Fruit fly (Drosophila melanogaster) whole organism, pupa: ENCODE results near the gene CG8945.
A peak's percentile ranks its signal among the peaks of the same experiment; 100 is the strongest.

Experiments used
- CG10348 ChIP-seq: fragments of 200-800 bp; sonication (Bioruptor generic); IDR thresholded peaks from 2 replicates; pipeline ENCODE4 v1.3.6; 2022; ENCODE audit warnings: missing biosample characterization, missing genetic modification characterization
- CG12605 ChIP-seq: fragments of 200-800 bp; sonication (Bioruptor generic); IDR thresholded peaks from 2 replicates; pipeline ENCODE4 v1.3.6; 2022; ENCODE audit warnings: missing biosample characterization, missing genetic modification characterization
- CG13204 ChIP-seq: fragments of 200-800 bp; sonication (Bioruptor generic); optimal IDR thresholded peaks from 2 replicates; lab custom pipeline; 2018; ENCODE audit warnings: missing biosample characterization, mild to moderate bottlenecking, missing genetic modification characterization, moderate library complexity
- CG14655 ChIP-seq: fragments of 200-800 bp; sonication (Bioruptor generic); optimal IDR thresholded peaks from 3 replicates; lab custom pipeline; 2017; ENCODE audit warnings: mild to moderate bottlenecking, missing biosample characterization, missing genetic modification reagents, missing genetic modification characterization
- CG15710 ChIP-seq: fragments of 200-800 bp; sonication (Bioruptor generic); optimal IDR thresholded peaks from 2 replicates; lab custom pipeline; 2018; ENCODE audit warnings: missing biosample characterization, mild to moderate bottlenecking, missing genetic modification characterization, moderate library complexity
- CG17806 ChIP-seq: fragments of 200-800 bp; sonication (Bioruptor generic); optimal IDR thresholded peaks from 2 replicates; lab custom pipeline; 2018; ENCODE audit warnings: missing biosample characterization, mild to moderate bottlenecking, missing genetic modification characterization, moderate library complexity
- CG32121 ChIP-seq: fragments of 200-800 bp; sonication (Bioruptor generic); IDR thresholded peaks from 2 replicates; pipeline ENCODE4 v1.3.6; 2022; ENCODE audit warnings: missing biosample characterization, missing genetic modification characterization
- CG34367 ChIP-seq: fragments of 200-800 bp; sonication (Bioruptor generic); optimal IDR thresholded peaks from 2 replicates; lab custom pipeline; 2018; ENCODE audit warnings: missing biosample characterization, mild to moderate bottlenecking, missing genetic modification characterization
- CG4496 ChIP-seq: fragments of 200-800 bp; sonication (Bioruptor generic); IDR thresholded peaks from 3 replicates; pipeline ENCODE4 v1.3.6; 2022; ENCODE audit warnings: missing biosample characterization, missing genetic modification characterization
- CG8159 ChIP-seq: fragments of 200-800 bp; sonication (Bioruptor generic); optimal IDR thresholded peaks from 3 replicates; lab custom pipeline; 2018; ENCODE audit warnings: missing biosample characterization, mild to moderate bottlenecking, missing genetic modification characterization, moderate library complexity
- CG8301 ChIP-seq: fragments of 200-800 bp; sonication (Bioruptor generic); optimal IDR thresholded peaks from 2 replicates; lab custom pipeline; 2018; ENCODE audit warnings: missing biosample characterization, mild to moderate bottlenecking, missing genetic modification characterization
- CG9948 ChIP-seq: fragments of 200-800 bp; sonication (Bioruptor generic); optimal IDR thresholded peaks from 2 replicates; lab custom pipeline; 2018; ENCODE audit warnings: missing biosample characterization, mild to moderate bottlenecking, missing genetic modification characterization, moderate library complexity
- D1 ChIP-seq: fragments of 200-800 bp; sonication (Bioruptor generic); optimal IDR thresholded peaks from 2 replicates; lab custom pipeline; 2018; ENCODE audit warnings: missing biosample characterization, mild to moderate bottlenecking, missing genetic modification characterization, moderate library complexity
- EcR ChIP-seq: fragments of 200-800 bp; sonication (Bioruptor generic); optimal IDR thresholded peaks from 3 replicates; lab custom pipeline; 2019; ENCODE audit warnings: missing biosample characterization, missing genetic modification characterization, mild to moderate bottlenecking, moderate library complexity, missing genetic modification reagents
- Ets98B ChIP-seq: fragments of 200-800 bp; sonication (Bioruptor generic); IDR thresholded peaks from 2 replicates; pipeline ENCODE4 v1.3.6; 2022; ENCODE audit warnings: missing biosample characterization, missing genetic modification characterization
- Pif1A ChIP-seq: fragments of 200-800 bp; sonication (Bioruptor generic); optimal IDR thresholded peaks from 3 replicates; lab custom pipeline; 2016; ENCODE audit warnings: missing biosample characterization, missing genetic modification characterization
- Pif1B ChIP-seq: fragments of 200-800 bp; sonication (Bioruptor generic); optimal IDR thresholded peaks from 3 replicates; lab custom pipeline; 2016; ENCODE audit warnings: missing biosample characterization, missing genetic modification characterization
- Snoo ChIP-seq: fragments of 200-800 bp; sonication (Bioruptor generic); optimal IDR thresholded peaks from 3 replicates; lab custom pipeline; 2017; ENCODE audit warnings: missing biosample characterization, mild to moderate bottlenecking, missing genetic modification characterization, inconsistent platforms
- fd96Ca ChIP-seq: fragments of 200-800 bp; sonication (Bioruptor generic); IDR thresholded peaks from 3 replicates; pipeline ENCODE4 v1.3.6; 2022; ENCODE audit warnings: missing biosample characterization, missing genetic modification characterization
- gl ChIP-seq: fragments of 200-800 bp; sonication (Bioruptor generic); optimal IDR thresholded peaks from 2 replicates; lab custom pipeline; 2018; ENCODE audit warnings: missing biosample characterization, mild to moderate bottlenecking, missing genetic modification characterization
- rn ChIP-seq: fragments of 200-800 bp; sonication (Bioruptor generic); IDR thresholded peaks from 2 replicates; pipeline ENCODE4 v1.3.6; 2022; ENCODE audit warnings: missing biosample characterization, missing genetic modification characterization

Gene CG8945

DNA sequence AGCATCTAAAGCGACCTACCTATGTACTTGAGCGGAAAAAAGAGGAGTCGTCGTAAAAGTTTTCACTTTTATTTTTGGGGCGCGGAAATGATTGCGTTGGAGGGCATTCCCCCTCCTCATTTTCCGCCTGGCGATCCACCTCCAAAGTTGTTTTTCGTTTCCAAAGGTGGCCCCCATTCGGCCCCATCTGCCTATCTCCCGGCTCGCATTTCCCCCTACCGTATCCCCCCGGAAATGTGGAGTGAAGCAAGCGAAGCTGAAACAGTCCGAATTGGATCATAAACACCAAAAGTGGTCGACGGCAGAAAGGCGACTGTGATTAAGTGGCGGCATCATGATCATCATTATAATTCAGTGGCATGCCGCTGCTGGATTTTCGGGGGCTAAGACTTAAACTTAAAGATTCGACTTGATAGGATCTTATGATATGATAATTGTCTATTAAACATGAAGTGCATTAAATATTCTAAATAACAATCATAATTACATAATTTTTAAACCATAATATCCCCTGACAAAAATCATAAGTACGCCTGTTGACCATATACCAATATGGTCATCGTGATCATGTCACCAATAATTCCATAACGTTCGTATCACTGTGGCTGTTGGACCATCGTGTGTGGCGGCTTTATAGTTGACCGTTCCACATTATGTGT, 36.2 kb upstream of the CG8945 start:
- TF ChIP-seq gl (tag; lab: Kevin White, UChicago) (no peak), CG9948 (peak; percentile 22), CG8301 (tag; lab: Kevin White, UChicago) (peak; percentile 35), fd96Ca (GFP tag; lab: Robert Waterston, UW) (peak; percentile 25; the same call in 1 of the 3 replicates), Pif1B (peak; percentile 40), D1 (no peak), CG10348 (no peak; the same call in 1 of the 2 replicates), CG13204 (no peak), CG32121 (GFP tag; lab: Robert Waterston, UW) (peak; percentile 67), CG34367 (tag; lab: Kevin White, UChicago) (no peak), Pif1A (GFP tag; lab: Kevin White, UChicago) (peak; percentile 43), rn (GFP tag; lab: Robert Waterston, UW) (no peak), Ets98B (GFP tag; lab: Robert Waterston, UW) (peak; percentile 42; the same call in 1 of the 2 replicates), CG14655 (peak; percentile 43), Snoo (peak; percentile 21), CG12605 (GFP tag; lab: Robert Waterston, UW) (0 out of 2 replicates have a peak, but pooled peaks have one; percentile 23), CG8159 (tag; lab: Kevin White, UChicago) (peak; percentile 52), CG15710 (tag; lab: Kevin White, UChicago) (peak; percentile 44), CG17806 (tag; lab: Kevin White, UChicago) (peak; percentile 33), CG4496 (GFP tag; lab: Robert Waterston, UW) (peak; percentile 69; the same call in 2 of the 3 replicates), EcR (GFP tag; lab: Kevin White, UChicago) (no peak)

DNA sequence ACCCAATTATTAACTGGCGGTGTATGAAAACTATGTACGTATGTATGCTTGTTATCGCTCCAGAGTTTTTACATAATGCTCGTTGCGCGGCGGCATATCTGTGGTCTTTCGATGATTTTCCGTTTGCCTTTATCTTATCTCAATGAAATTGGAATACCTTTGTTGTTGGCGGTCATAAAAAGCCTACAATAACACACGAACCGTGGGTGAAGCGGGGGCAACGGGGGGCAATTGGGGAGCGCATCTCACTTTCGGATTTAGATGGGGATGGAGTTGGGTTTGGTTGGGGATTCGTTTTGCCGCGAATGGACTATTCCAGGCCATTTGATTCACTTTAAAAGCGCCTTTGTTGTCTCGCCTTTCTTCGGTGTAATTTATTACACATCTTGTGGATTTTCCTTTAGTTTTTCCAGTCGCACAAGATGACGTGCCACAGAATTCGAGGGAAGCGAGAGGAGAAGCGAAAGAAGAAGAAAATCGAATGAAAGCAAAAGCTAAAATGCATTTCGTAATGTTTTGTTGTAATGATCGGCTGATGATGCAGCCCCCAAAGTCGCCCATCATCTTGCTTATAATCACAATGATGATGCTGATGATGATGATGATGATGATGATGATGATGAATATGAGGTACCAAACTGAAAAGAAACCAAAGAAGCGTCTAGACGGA, 35.1 kb upstream of the CG8945 start:
- no peak for TF ChIP-seq CG12605 (GFP tag; lab: Robert Waterston, UW)
- TF ChIP-seq rn (GFP tag; lab: Robert Waterston, UW): no peak
- TF ChIP-seq CG4496 (GFP tag; lab: Robert Waterston, UW): no peak
- no peak for TF ChIP-seq CG14655
- TF ChIP-seq Snoo: no peak
- TF ChIP-seq fd96Ca (GFP tag; lab: Robert Waterston, UW): no peak
- TF ChIP-seq CG13204: no peak
- TF ChIP-seq CG15710 (tag; lab: Kevin White, UChicago): no peak
- TF ChIP-seq Pif1A (GFP tag; lab: Kevin White, UChicago): no peak
- TF ChIP-seq CG8301 (tag; lab: Kevin White, UChicago): no peak
- TF ChIP-seq gl (tag; lab: Kevin White, UChicago): no peak

dm6 chrX:17121600-17121999, 34.1 kb upstream of the CG8945 start:
- TF ChIP-seq CG8301 (tag; lab: Kevin White, UChicago) (peak; percentile 34), CG8159 (tag; lab: Kevin White, UChicago) (peak; percentile 30), CG17806 (tag; lab: Kevin White, UChicago) (peak; percentile 37), CG14655 (peak; percentile 55), Snoo (peak; percentile 22), CG9948 (peak; percentile 6), Pif1A (GFP tag; lab: Kevin White, UChicago) (peak; percentile 33), EcR (GFP tag; lab: Kevin White, UChicago) (no peak), CG13204 (no peak), CG10348 (no peak), Pif1B (no peak), CG34367 (tag; lab: Kevin White, UChicago) (no peak)

DNA sequence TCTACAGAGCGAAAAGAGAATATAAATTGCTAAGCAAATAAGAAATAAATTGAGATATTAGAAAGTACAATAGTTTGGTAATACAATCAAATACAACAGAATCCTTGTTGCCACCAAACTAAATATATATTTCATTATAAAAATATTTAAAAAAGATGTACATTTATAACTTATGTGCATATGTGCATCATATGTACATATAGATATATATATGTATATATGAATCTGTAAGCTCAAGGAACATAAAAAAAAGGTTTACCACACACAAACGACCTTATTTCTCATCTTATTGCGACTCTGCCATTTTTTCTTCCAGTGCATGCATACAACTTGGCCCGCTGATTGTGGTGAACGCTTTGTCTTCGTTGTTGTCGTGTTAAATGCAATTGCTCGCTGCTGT, 25.8 kb upstream of the CG8945 start:
- TF ChIP-seq Ets98B (GFP tag; lab: Robert Waterston, UW) (peak; percentile 53; the same call in 1 of the 2 replicates), CG17806 (tag; lab: Kevin White, UChicago) (peak; percentile 42), CG12605 (GFP tag; lab: Robert Waterston, UW) (no peak), CG32121 (GFP tag; lab: Robert Waterston, UW) (peak; percentile 59), Snoo (peak; percentile 68), D1 (no peak), CG8301 (tag; lab: Kevin White, UChicago) (peak; percentile 34), CG13204 (no peak), CG15710 (tag; lab: Kevin White, UChicago) (peak; percentile 68), Pif1B (peak; percentile 70), CG4496 (GFP tag; lab: Robert Waterston, UW) (peak; percentile 59; the same call in 1 of the 3 replicates), EcR (GFP tag; lab: Kevin White, UChicago) (no peak), gl (tag; lab: Kevin White, UChicago) (no peak), CG14655 (peak; percentile 62), CG8159 (tag; lab: Kevin White, UChicago) (peak; percentile 62), CG9948 (peak; percentile 70), CG10348 (no peak), CG34367 (tag; lab: Kevin White, UChicago) (peak; percentile 63), Pif1A (GFP tag; lab: Kevin White, UChicago) (peak; percentile 8), fd96Ca (GFP tag; lab: Robert Waterston, UW) (peak; percentile 47; the same call in 1 of the 3 replicates), rn (GFP tag; lab: Robert Waterston, UW) (no peak)
